Worm (Caenorhabditis elegans): ENCODE data around the gene F10C1.23.

DNA sequence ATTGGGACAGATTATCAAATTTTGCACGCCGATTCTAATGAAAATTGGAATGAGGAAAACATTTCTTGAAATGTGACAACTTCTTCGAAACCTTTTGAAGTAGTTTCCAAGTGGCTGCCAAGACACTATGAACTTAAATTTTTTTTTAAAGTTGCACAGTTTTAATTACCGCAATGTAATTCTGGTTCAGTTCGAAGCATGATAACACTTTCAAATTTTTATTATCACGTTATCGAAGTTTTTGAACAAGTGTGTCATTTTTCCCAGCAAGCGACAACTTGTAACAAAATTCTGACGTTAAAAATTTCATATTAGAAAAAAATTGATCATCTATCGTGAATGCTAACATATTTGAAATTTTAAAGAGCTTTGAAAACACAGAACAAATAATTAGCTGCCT, 15.1 kb upstream of the F10C1.23 start:
- TF ChIP-seq dao-5 (tag; optimal IDR thresholded peaks at IDR 0.05) = no peak
- TF ChIP-seq W03F9.2 (tag; optimal IDR thresholded peaks at IDR 0.05) = no peak
- no peak for TF ChIP-seq him-1 (tag; optimal IDR thresholded peaks at IDR 0.05)

All from whole organism, L4/young adult.